Fruit fly (Drosophila melanogaster) whole organism, adult: ENCODE results near the gene CG9962.

ENCODE experiments used
- CG11617 ChIP-seq: fragments of 200-800 bp; sonication (Bioruptor generic); optimal IDR thresholded peaks from 2 replicates; lab custom pipeline; 2017; ENCODE audit warnings: mild to moderate bottlenecking, missing biosample characterization, missing genetic modification reagents, missing genetic modification characterization
- CG14711 ChIP-seq: fragments of 200-800 bp; sonication (Bioruptor generic); optimal IDR thresholded peaks from 2 replicates; lab custom pipeline; 2018; ENCODE audit warnings: missing biosample characterization, mild to moderate bottlenecking, missing genetic modification characterization, moderate library complexity
- CG1620 ChIP-seq: fragments of 200-800 bp; sonication (Bioruptor generic); optimal IDR thresholded peaks from 2 replicates; lab custom pipeline; 2016; ENCODE audit warnings: missing biosample characterization, missing genetic modification characterization
- CG33017 ChIP-seq: fragments of 200-800 bp; sonication (Bioruptor generic); optimal IDR thresholded peaks from 2 replicates; lab custom pipeline; 2018; ENCODE audit warnings: missing biosample characterization, mild to moderate bottlenecking, missing genetic modification characterization, moderate library complexity
- CG5204 ChIP-seq: fragments of 200-800 bp; sonication (Bioruptor generic); optimal IDR thresholded peaks from 2 replicates; lab custom pipeline; 2016; ENCODE audit warnings: missing biosample characterization, missing genetic modification characterization
- CG7101 ChIP-seq: fragments of 200-800 bp; sonication (Bioruptor generic); optimal IDR thresholded peaks from 2 replicates; lab custom pipeline; 2018; ENCODE audit warnings: missing biosample characterization, mild to moderate bottlenecking, missing genetic modification characterization, moderate library complexity
- Clk ChIP-seq: fragments of 200-800 bp; sonication (Bioruptor generic); optimal IDR thresholded peaks from 2 replicates; lab custom pipeline; 2017; ENCODE audit warnings: missing biosample characterization, missing genetic modification characterization
- Crg-1 ChIP-seq: fragments of 200-800 bp; sonication (Bioruptor generic); optimal IDR thresholded peaks from 2 replicates; lab custom pipeline; 2016; ENCODE audit warnings: missing biosample characterization, missing genetic modification characterization
- Mnt ChIP-seq: fragments of 200-800 bp; sonication (Bioruptor generic); optimal IDR thresholded peaks from 2 replicates; lab custom pipeline; 2016; ENCODE audit warnings: missing biosample characterization, mild to moderate bottlenecking, missing genetic modification characterization
- bab1 ChIP-seq: fragments of 200-800 bp; sonication (Bioruptor generic); optimal IDR thresholded peaks from 3 replicates; lab custom pipeline; 2019; ENCODE audit warnings: missing biosample characterization, mild to moderate bottlenecking, missing genetic modification characterization, moderate library complexity
- cic ChIP-seq: fragments of 200-800 bp; sonication (Bioruptor generic); optimal IDR thresholded peaks from 2 replicates; lab custom pipeline; 2017; ENCODE audit warnings: missing biosample characterization, mild to moderate bottlenecking, missing genetic modification characterization, moderate library complexity
- ovo ChIP-seq: fragments of 200-800 bp; sonication (Bioruptor generic); optimal IDR thresholded peaks from 2 replicates; lab custom pipeline; 2016; ENCODE audit warnings: missing biosample characterization, missing genetic modification characterization
- pad ChIP-seq: fragments of 200-800 bp; sonication (Bioruptor generic); optimal IDR thresholded peaks from 3 replicates; lab custom pipeline; 2017; ENCODE audit warnings: missing biosample characterization, missing genetic modification characterization, mild to moderate bottlenecking, moderate library complexity, missing genetic modification reagents
- tj ChIP-seq: fragments of 200-800 bp; sonication (Bioruptor generic); optimal IDR thresholded peaks from 3 replicates; lab custom pipeline; 2017; ENCODE audit warnings: missing biosample characterization, mild to moderate bottlenecking, missing genetic modification characterization, moderate library complexity

- TF ChIP-seq ovo (GFP tag; lab: Kevin White, UChicago): no peak
- TF ChIP-seq CG11617 (GFP tag; lab: Kevin White, UChicago): no peak
- TF ChIP-seq cic (GFP tag; lab: Kevin White, UChicago): no peak
- TF ChIP-seq CG14711 (tag; lab: Kevin White, UChicago): no peak
- TF ChIP-seq Clk (GFP tag; lab: Kevin White, UChicago): no peak
- TF ChIP-seq tj (GFP tag; lab: Kevin White, UChicago): no peak
- TF ChIP-seq CG33017: no peak
- no peak for TF ChIP-seq CG7101 (tag; lab: Kevin White, UChicago)
- TF ChIP-seq Mnt (GFP tag; lab: Kevin White, UChicago): no peak
- TF ChIP-seq CG1620 (GFP tag; lab: Kevin White, UChicago): no peak
- no peak for TF ChIP-seq CG5204 (GFP tag; lab: Kevin White, UChicago)
- no peak for TF ChIP-seq pad (GFP tag; lab: Kevin White, UChicago)
- TF ChIP-seq Crg-1 (GFP tag; lab: Kevin White, UChicago): no peak
- TF ChIP-seq bab1 (GFP tag; lab: Kevin White, UChicago): no peak
Observed at dm6 chr2L:2669523-2669922, 22.0 kb upstream of the CG9962 start, which contains the start of gene Gr23a.
